Worm (Caenorhabditis elegans): ENCODE data around the gene R08D7.5.

- TF ChIP-seq nhr-27 (tag; optimal IDR thresholded peaks at IDR 0.05) (no peak), lin-26 (GFP tag; IDR thresholded peaks at IDR 0.05) (no peak), snpc-1.3 (tag; optimal IDR thresholded peaks at IDR 0.05; ENCODE audit: insufficient read depth) (no peak), nfyb-1 (GFP tag; IDR thresholded peaks at IDR 0.05) (no peak), D2030.7 (GFP tag; IDR thresholded peaks at IDR 0.05) (no peak), sdz-38 (tag; optimal IDR thresholded peaks at IDR 0.05) (no peak), ama-1 (optimal IDR thresholded peaks at IDR 0.05) (no peak), ama-1 (GFP tag; optimal IDR thresholded peaks at IDR 0.05) (no peak), ceh-27 (GFP tag; optimal IDR thresholded peaks at IDR 0.05) (no peak), dpff-1 (tag; optimal IDR thresholded peaks at IDR 0.05) (no peak), rec-8 (tag; optimal IDR thresholded peaks at IDR 0.05) (no peak), nfya-1 (tag; optimal IDR thresholded peaks at IDR 0.05; ENCODE audit: borderline replicate concordance, insufficient read depth) (no peak), gei-17 (GFP tag; optimal IDR thresholded peaks at IDR 0.05) (no peak)
These were observed at the start of gene R08D7.5 for ce11 chrIII:8973826-8974225.
